Fruit fly (Drosophila melanogaster): ENCODE results near the gene CG32037.

The CG32037 gene

dm6 chr3L:9511287-9512256 lies 19.6 kb upstream of the CG32037 start, which contains the start of gene RpS9 (continued):
- TF ChIP-seq CG15011 (GFP tag; optimal IDR thresholded peaks at IDR 0.05) (no peak), CG11504 (tag; optimal IDR thresholded peaks at IDR 0.05) (peak; percentile 35), pho (GFP tag; optimal IDR thresholded peaks at IDR 0.05) (peak; percentile 5), row (GFP tag; IDR thresholded peaks at IDR 0.05) (no peak), CG6683 (GFP tag; optimal IDR thresholded peaks at IDR 0.05) (no peak), CG15514 (GFP tag; optimal IDR thresholded peaks at IDR 0.05) (peak; percentile 41), NfI (GFP tag; optimal IDR thresholded peaks at IDR 0.05) (no peak), CG6654 (GFP tag; optimal IDR thresholded peaks at IDR 0.05) (no peak), tna (GFP tag; IDR thresholded peaks at IDR 0.05; ENCODE audit: partially characterized antibody) (no peak), NK7.1 (GFP tag; optimal IDR thresholded peaks at IDR 0.05) (no peak), CG30403 (GFP tag; optimal IDR thresholded peaks at IDR 0.05) (no peak), fd96Cb (tag; optimal IDR thresholded peaks at IDR 0.05) (no peak), tap (tag; optimal IDR thresholded peaks at IDR 0.05) (no peak), z (GFP tag; IDR thresholded peaks at IDR 0.05) (no peak), CG7271 (tag; optimal IDR thresholded peaks at IDR 0.05) (peak; percentile 20), CG6854 (GFP tag; optimal IDR thresholded peaks at IDR 0.05) (no peak), ewg (GFP tag; optimal IDR thresholded peaks at IDR 0.05) (no peak), CTCF (GFP tag; optimal IDR thresholded peaks at IDR 0.05) (peak; percentile 81), Dfd (GFP tag; optimal IDR thresholded peaks at IDR 0.05) (no peak), CG14441 (GFP tag; IDR thresholded peaks at IDR 0.05) (no peak), CG2120 (GFP tag; optimal IDR thresholded peaks at IDR 0.05) (no peak), Ssrp (tag; optimal IDR thresholded peaks at IDR 0.05) (no peak), CG13287 (GFP tag; IDR thresholded peaks at IDR 0.05; ENCODE audit: partially characterized antibody) (no peak; the same call in 1 of the 2 replicates), CHES-1-like (GFP tag; optimal IDR thresholded peaks at IDR 0.05) (no peak), bbx (GFP tag; IDR thresholded peaks at IDR 0.05; ENCODE audit: partially characterized antibody) (peak; percentile 22; the same call in 1 of the 2 replicates), CG12744 (GFP tag; optimal IDR thresholded peaks at IDR 0.05) (no peak), sim (GFP tag; IDR thresholded peaks at IDR 0.05) (peak; percentile 4; the same call in 1 of the 2 replicates), Abd-B (GFP tag; optimal IDR thresholded peaks at IDR 0.05) (peak; percentile 11), CG10979 (tag; optimal IDR thresholded peaks at IDR 0.05) (peak; percentile 21), CG32767 (GFP tag; IDR thresholded peaks at IDR 0.05) (no peak), phol (tag; optimal IDR thresholded peaks at IDR 0.05) (peak; percentile 69), CG9727 (GFP tag; optimal IDR thresholded peaks at IDR 0.05) (peak; percentile 39), Stat92E (GFP tag; optimal IDR thresholded peaks at IDR 0.05) (peak in 1 of 3 experiments; percentile 37), CG10267 (tag; optimal IDR thresholded peaks at IDR 0.05) (peak; percentile 46), MESR4 (GFP tag; optimal IDR thresholded peaks at IDR 0.05) (peak; percentile 98), wdn (GFP tag; IDR thresholded peaks at IDR 0.05) (no peak), gem (tag; optimal IDR thresholded peaks at IDR 0.05) (peak; percentile 4), rib (GFP tag; IDR thresholded peaks at IDR 0.05) (no peak), BEAF-32 (GFP tag; optimal IDR thresholded peaks at IDR 0.05) (peak; percentile 26), fd102C (GFP tag; optimal IDR thresholded peaks at IDR 0.05) (no peak), CG6272 (GFP tag; IDR thresholded peaks at IDR 0.05) (no peak), cg (GFP tag; optimal IDR thresholded peaks at IDR 0.05) (no peak), pum (GFP tag; optimal IDR thresholded peaks at IDR 0.05) (no peak), zf30C (GFP tag; optimal IDR thresholded peaks at IDR 0.05) (no peak), amos (GFP tag; IDR thresholded peaks at IDR 0.05; ENCODE audit: partially characterized antibody) (peak; percentile 60), zfh1 (GFP tag; IDR thresholded peaks at IDR 0.05) (no peak), CG17359 (tag; optimal IDR thresholded peaks at IDR 0.05) (peak; percentile 38), dati (GFP tag; IDR thresholded peaks at IDR 0.05) (no peak)

All from whole organism, embryonic.